Worm (Caenorhabditis elegans) whole organism, L1 larva: ENCODE data around the gene sde-2.

Experiments used
- C04F5.9 ChIP-seq: sonication (generic microtip); optimal IDR thresholded peaks from 2 replicates; lab custom pipeline; 2016; ENCODE audit warnings: missing genetic modification characterization, missing compliant biosample characterization
- C16A3.4 ChIP-seq: fragments of 150-350 bp; optimal IDR thresholded peaks from 2 replicates; lab custom pipeline; 2014; ENCODE audit warnings: missing biosample characterization, missing genetic modification characterization
- C34B4.2 ChIP-seq: sonication (generic microtip); optimal IDR thresholded peaks from 2 replicates; lab custom pipeline; 2017; ENCODE audit warnings: mild to moderate bottlenecking, missing genetic modification characterization, missing compliant biosample characterization
- F16B12.6 ChIP-seq: fragments of 150-350 bp; optimal IDR thresholded peaks from 2 replicates; lab custom pipeline; 2014; ENCODE audit warnings: missing biosample characterization, missing genetic modification characterization
- Y116A8C.19 ChIP-seq: sonication (generic microtip); optimal IDR thresholded peaks from 2 replicates; lab custom pipeline; 2016; ENCODE audit warnings: missing compliant biosample characterization, missing genetic modification characterization, borderline replicate concordance
- aha-1 ChIP-seq: fragments of 150-350 bp; optimal IDR thresholded peaks from 2 replicates; lab custom pipeline; 2014; ENCODE audit warnings: missing biosample characterization, missing genetic modification characterization
- ama-1 ChIP-seq: fragments of 150-350 bp; optimal IDR thresholded peaks from 2 replicates; lab custom pipeline; 2014
- ceh-8 ChIP-seq: fragments of 200-800 bp; sonication (Bioruptor generic); optimal IDR thresholded peaks from 2 replicates; lab custom pipeline; 2018; ENCODE audit warnings: mild to moderate bottlenecking, missing genetic modification characterization, moderate library complexity, missing compliant biosample characterization
- ceh-88 ChIP-seq: fragments of 200-800 bp; sonication (Bioruptor generic); IDR thresholded peaks from 2 replicates; pipeline ENCODE4 v1.3.6; 2022; ENCODE audit warnings: missing genetic modification characterization, missing compliant biosample characterization
- ces-1 ChIP-seq: fragments of 150-350 bp; optimal IDR thresholded peaks from 2 replicates; lab custom pipeline; 2014; ENCODE audit warnings: missing biosample characterization, missing genetic modification reagents, missing genetic modification characterization
- efl-3 ChIP-seq: fragments of 200-800 bp; sonication (Bioruptor generic); optimal IDR thresholded peaks from 2 replicates; lab custom pipeline; 2018; ENCODE audit warnings: mild to moderate bottlenecking, missing genetic modification characterization, missing compliant biosample characterization
- elt-2 ChIP-seq: sonication (generic microtip); optimal IDR thresholded peaks from 2 replicates; lab custom pipeline; 2016; ENCODE audit warnings: missing genetic modification characterization, mild to moderate bottlenecking, inconsistent platforms, missing compliant biosample characterization, missing genetic modification reagents
- ets-5 ChIP-seq: fragments of 200-800 bp; sonication (Bioruptor generic); IDR thresholded peaks from 2 replicates; pipeline ENCODE4 v1.3.6; 2022; ENCODE audit warnings: missing genetic modification characterization, missing compliant biosample characterization
- fkh-10 ChIP-seq: sonication (generic microtip); optimal IDR thresholded peaks from 2 replicates; lab custom pipeline; 2017; ENCODE audit warnings: missing biosample characterization, missing genetic modification reagents, missing genetic modification characterization
- fkh-4 ChIP-seq: sonication (generic microtip); optimal IDR thresholded peaks from 2 replicates; lab custom pipeline; 2016; ENCODE audit warnings: missing compliant biosample characterization, missing genetic modification characterization, borderline replicate concordance
- fos-1 ChIP-seq: fragments of 150-350 bp; optimal IDR thresholded peaks from 2 replicates; lab custom pipeline; 2014; ENCODE audit warnings: missing biosample characterization, missing genetic modification characterization
- hlh-17 ChIP-seq: fragments of 200-800 bp; sonication (Bioruptor generic); optimal IDR thresholded peaks from 2 replicates; lab custom pipeline; 2018; ENCODE audit warnings: missing genetic modification characterization, mild to moderate bottlenecking, missing compliant biosample characterization, moderate library complexity, borderline replicate concordance
- hpl-2 ChIP-seq: fragments of 150-350 bp; optimal IDR thresholded peaks from 2 replicates; lab custom pipeline; 2014; ENCODE audit warnings: missing biosample characterization, missing genetic modification reagents, missing genetic modification characterization
- irx-1 ChIP-seq: sonication (generic microtip); optimal IDR thresholded peaks from 2 replicates; lab custom pipeline; 2016; ENCODE audit warnings: missing genetic modification characterization, missing compliant biosample characterization
- isw-1 ChIP-seq: fragments of 200-800 bp; sonication (Bioruptor generic); IDR thresholded peaks from 2 replicates; pipeline ENCODE4 v1.3.6; 2022; ENCODE audit warnings: missing genetic modification characterization, missing compliant biosample characterization
- lin-15B ChIP-seq: fragments of 150-350 bp; sonication (generic microtip); optimal IDR thresholded peaks from 3 replicates; lab custom pipeline; 2014; ENCODE audit warnings: missing biosample characterization, missing genetic modification characterization
- lin-35 ChIP-seq, 2 experiments: fragments of 150-350 bp; optimal IDR thresholded peaks; 2 replicates each; lab custom pipeline; 2014; ENCODE audit warnings: missing biosample characterization in 2 of 2, missing genetic modification characterization in 2 of 2, missing genetic modification reagents in 2 of 2
- lir-3 ChIP-seq: sonication (generic microtip); optimal IDR thresholded peaks from 2 replicates; lab custom pipeline; 2016; ENCODE audit warnings: mild to moderate bottlenecking, missing genetic modification characterization, moderate library complexity, missing compliant biosample characterization; ENCODE audit not compliant: poor library complexity
- mdl-1 ChIP-seq, 2 experiments: fragments of 150-350 bp; optimal IDR thresholded peaks; 2 replicates each; lab custom pipeline; 2014 to 2017; ENCODE audit warnings: missing biosample characterization in 2 of 2, missing genetic modification characterization in 2 of 2, inconsistent platforms in 1 of 2
- mef-2 ChIP-seq: fragments of 150-350 bp; optimal IDR thresholded peaks from 2 replicates; lab custom pipeline; 2014; ENCODE audit warnings: missing biosample characterization, missing genetic modification characterization
- nhr-19 ChIP-seq: fragments of 200-800 bp; sonication (Bioruptor generic); conservative IDR thresholded peaks from 2 replicates; pipeline ENCODE4 v1.3.6; 2022; ENCODE audit warnings: missing genetic modification characterization, missing compliant biosample characterization
- nhr-20 ChIP-seq: sonication (generic microtip); optimal IDR thresholded peaks from 2 replicates; lab custom pipeline; 2016; ENCODE audit warnings: mild to moderate bottlenecking, missing genetic modification characterization, missing compliant biosample characterization
- nhr-28 ChIP-seq: fragments of 150-350 bp; optimal IDR thresholded peaks from 2 replicates; lab custom pipeline; 2014; ENCODE audit warnings: missing biosample characterization, missing genetic modification characterization
- nhr-47 ChIP-seq: sonication (generic microtip); optimal IDR thresholded peaks from 2 replicates; lab custom pipeline; 2016; ENCODE audit warnings: mild to moderate bottlenecking, missing genetic modification characterization, moderate library complexity, missing compliant biosample characterization
- nhr-71 ChIP-seq: sonication (generic microtip); optimal IDR thresholded peaks from 2 replicates; lab custom pipeline; 2016; ENCODE audit warnings: mild to moderate bottlenecking, missing genetic modification characterization, moderate library complexity, missing compliant biosample characterization
- nhr-77 ChIP-seq: fragments of 150-350 bp; optimal IDR thresholded peaks from 2 replicates; lab custom pipeline; 2014; ENCODE audit warnings: missing biosample characterization, missing genetic modification characterization
- nhr-90 ChIP-seq: sonication (generic microtip); optimal IDR thresholded peaks from 2 replicates; lab custom pipeline; 2016; ENCODE audit warnings: mild to moderate bottlenecking, missing genetic modification characterization, missing compliant biosample characterization; ENCODE audit not compliant: poor library complexity
- pax-3 ChIP-seq: fragments of 200-800 bp; sonication (Bioruptor generic); optimal IDR thresholded peaks from 2 replicates; lab custom pipeline; 2018; ENCODE audit warnings: mild to moderate bottlenecking, missing genetic modification characterization, moderate library complexity, missing compliant biosample characterization
- rnt-1 ChIP-seq: sonication (generic microtip); optimal IDR thresholded peaks from 2 replicates; lab custom pipeline; 2016; ENCODE audit warnings: mild to moderate bottlenecking, missing genetic modification characterization, moderate library complexity, missing compliant biosample characterization
- skn-1 ChIP-seq: fragments of 150-350 bp; optimal IDR thresholded peaks from 2 replicates; lab custom pipeline; 2014; ENCODE audit warnings: missing biosample characterization, missing genetic modification characterization
- snpc-4 ChIP-seq: fragments of 150-350 bp; optimal IDR thresholded peaks from 2 replicates; lab custom pipeline; 2014; ENCODE audit warnings: missing biosample characterization, missing genetic modification characterization
- snu-23 ChIP-seq: sonication (generic microtip); optimal IDR thresholded peaks from 2 replicates; lab custom pipeline; 2016; ENCODE audit warnings: missing genetic modification characterization, missing compliant biosample characterization
- sox-4 ChIP-seq: sonication (generic microtip); optimal IDR thresholded peaks from 2 replicates; lab custom pipeline; 2016; ENCODE audit warnings: missing genetic modification characterization, missing compliant biosample characterization
- sup-37 ChIP-seq: fragments of 200-800 bp; sonication (Bioruptor generic); optimal IDR thresholded peaks from 2 replicates; lab custom pipeline; 2018; ENCODE audit warnings: mild to moderate bottlenecking, missing genetic modification characterization, missing compliant biosample characterization
- swsn-7 ChIP-seq: sonication (generic microtip); optimal IDR thresholded peaks from 2 replicates; lab custom pipeline; 2016; ENCODE audit warnings: missing genetic modification characterization, missing compliant biosample characterization
- tbx-2 ChIP-seq: sonication (generic microtip); optimal IDR thresholded peaks from 2 replicates; lab custom pipeline; 2016; ENCODE audit warnings: missing genetic modification characterization, missing compliant biosample characterization
- tlp-1 ChIP-seq: fragments of 150-350 bp; optimal IDR thresholded peaks from 2 replicates; lab custom pipeline; 2014; ENCODE audit warnings: missing biosample characterization, missing genetic modification characterization
- unc-130 ChIP-seq: fragments of 150-350 bp; optimal IDR thresholded peaks from 2 replicates; lab custom pipeline; 2017; ENCODE audit warnings: missing biosample characterization, missing genetic modification characterization, inconsistent platforms
- unc-30 ChIP-seq: sonication (generic microtip); optimal IDR thresholded peaks from 2 replicates; lab custom pipeline; 2017; ENCODE audit warnings: missing biosample characterization, missing genetic modification characterization
- unc-86 ChIP-seq: sonication (generic microtip); optimal IDR thresholded peaks from 2 replicates; lab custom pipeline; 2016; ENCODE audit warnings: missing genetic modification characterization, missing compliant biosample characterization
- zip-4 ChIP-seq: fragments of 200-800 bp; sonication (Bioruptor generic); optimal IDR thresholded peaks from 2 replicates; lab custom pipeline; 2018; ENCODE audit warnings: mild to moderate bottlenecking, missing genetic modification characterization, moderate library complexity, missing compliant biosample characterization
- ztf-4 ChIP-seq: fragments of 150-350 bp; optimal IDR thresholded peaks from 2 replicates; lab custom pipeline; 2014; ENCODE audit warnings: missing biosample characterization, missing genetic modification characterization

Gene sde-2

DNA sequence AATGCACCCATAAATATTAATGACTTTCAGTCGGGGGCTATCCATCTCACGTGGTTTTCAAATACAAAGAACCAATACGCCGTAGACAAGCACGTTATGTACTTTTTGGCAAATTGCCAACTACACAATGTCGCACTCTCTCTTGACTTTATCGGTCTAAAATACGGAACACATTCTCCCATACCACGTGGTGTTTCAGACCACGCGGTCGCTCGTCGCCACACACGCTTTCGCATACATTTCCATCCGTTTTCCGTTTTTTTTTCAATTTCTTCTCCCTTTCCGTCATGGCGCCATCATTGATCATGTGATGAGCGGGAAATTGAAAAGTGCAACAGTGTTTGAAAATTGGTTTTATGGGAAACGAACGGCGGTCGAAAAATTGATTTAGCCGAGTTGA, 31.2 kb downstream of the sde-2 start (continued):
- TF ChIP-seq lir-3 (peak; percentile 64), hpl-2 (peak; percentile 63), lin-15B (no peak), snpc-4 (tag; lab: Kevin White, UChicago) (peak; percentile 48), unc-30 (tag; lab: Kevin White, UChicago) (no peak), tbx-2 (tag; lab: Kevin White, UChicago) (peak; percentile 91), hlh-17 (no peak), fkh-4 (no peak), nhr-28 (tag; lab: Kevin White, UChicago) (no peak), snu-23 (GFP tag; lab: Kevin White, UChicago) (peak; percentile 95), aha-1 (tag; lab: Kevin White, UChicago) (peak; percentile 38), fkh-10 (no peak), sox-4 (tag; lab: Kevin White, UChicago) (peak; percentile 38), F16B12.6 (tag; lab: Kevin White, UChicago) (no peak), nhr-71 (tag; lab: Kevin White, UChicago) (peak; percentile 98), nhr-90 (tag; lab: Kevin White, UChicago) (peak; percentile 94), unc-130 (tag; lab: Kevin White, UChicago) (peak; percentile 72), ceh-88 (GFP tag; lab: Robert Waterston, UW) (peak; percentile 59), nhr-47 (tag; lab: Kevin White, UChicago) (peak; percentile 91), ceh-8 (GFP tag; lab: Kevin White, UChicago) (no peak), sup-37 (GFP tag; lab: Kevin White, UChicago) (no peak), lin-35 (GFP tag; optimal IDR thresholded peaks at IDR 0.05; lab: Kevin White, UChicago) (peak; percentile 49 to 90), ces-1 (GFP tag; lab: Kevin White, UChicago) (no peak), ztf-4 (tag; lab: Kevin White, UChicago) (peak; percentile 83), rnt-1 (peak; percentile 77), C04F5.9 (peak; percentile 58), fos-1 (peak; percentile 17), mef-2 (tag; lab: Kevin White, UChicago) (no peak), ets-5 (no peak), zip-4 (GFP tag; lab: Kevin White, UChicago) (peak; percentile 6), nhr-77 (tag; lab: Kevin White, UChicago) (no peak), elt-2 (tag; lab: Kevin White, UChicago) (peak; percentile 93), swsn-7 (tag; lab: Kevin White, UChicago) (peak; percentile 69), tlp-1 (no peak), Y116A8C.19 (tag; lab: Kevin White, UChicago) (no peak), isw-1 (GFP tag; lab: Robert Waterston, UW) (peak; percentile 22; the same call in 1 of the 2 replicates), ama-1 (lab: Kevin White, UChicago) (no peak), pax-3 (tag; lab: Kevin White, UChicago) (peak; percentile 95), skn-1 (tag; lab: Kevin White, UChicago) (peak; percentile 70), C34B4.2 (tag; lab: Kevin White, UChicago) (no peak), irx-1 (peak; percentile 88), C16A3.4 (tag; lab: Kevin White, UChicago) (peak; percentile 65), nhr-19 (GFP tag; lab: Robert Waterston, UW) (peak; percentile 91), unc-86 (peak; percentile 38), mdl-1 (tag; optimal IDR thresholded peaks at IDR 0.05; lab: Kevin White, UChicago) (peak in 1 of 2 experiments; percentile 99), efl-3 (GFP tag; lab: Kevin White, UChicago) (no peak), nhr-20 (tag; lab: Kevin White, UChicago) (peak; percentile 98)
